Worm (Caenorhabditis elegans) whole organism, L2 larva: ENCODE data around the gene glb-29.

Source experiments
- C34F6.9 ChIP-seq: fragments of 150-350 bp; optimal IDR thresholded peaks from 2 replicates; lab custom pipeline; 2014; ENCODE audit warnings: missing biosample characterization, missing genetic modification characterization
- Y55F3AM.14 ChIP-seq: fragments of 200-800 bp; sonication (Bioruptor generic); optimal IDR thresholded peaks from 2 replicates; lab custom pipeline; 2018; ENCODE audit warnings: mild to moderate bottlenecking, missing genetic modification characterization, missing compliant biosample characterization
- ZK546.5 ChIP-seq: sonication (generic microtip); optimal IDR thresholded peaks from 2 replicates; lab custom pipeline; 2017; ENCODE audit warnings: missing biosample characterization, missing genetic modification characterization
- alr-1 ChIP-seq: fragments of 150-350 bp; optimal IDR thresholded peaks from 2 replicates; lab custom pipeline; 2014; ENCODE audit warnings: missing biosample characterization, missing genetic modification characterization
- ama-1 ChIP-seq: fragments of 150-350 bp; optimal IDR thresholded peaks from 2 replicates; lab custom pipeline; 2018; ENCODE audit warnings: inconsistent platforms
- ceh-16 ChIP-seq: fragments of 150-350 bp; optimal IDR thresholded peaks from 2 replicates; lab custom pipeline; 2014; ENCODE audit warnings: missing biosample characterization, missing genetic modification characterization
- ceh-82 ChIP-seq: fragments of 150-350 bp; optimal IDR thresholded peaks from 2 replicates; lab custom pipeline; 2014; ENCODE audit warnings: missing biosample characterization, missing genetic modification characterization
- crh-2 ChIP-seq: sonication (generic microtip); optimal IDR thresholded peaks from 2 replicates; lab custom pipeline; 2017; ENCODE audit warnings: missing biosample characterization, missing genetic modification characterization
- egl-27 ChIP-seq: sonication (generic microtip); optimal IDR thresholded peaks from 3 replicates; lab custom pipeline; 2017; ENCODE audit warnings: missing biosample characterization, missing genetic modification reagents, missing genetic modification characterization
- elt-1 ChIP-seq: fragments of 150-350 bp; optimal IDR thresholded peaks from 2 replicates; lab custom pipeline; 2014; ENCODE audit warnings: missing biosample characterization, missing genetic modification characterization
- elt-3 ChIP-seq: sonication (generic microtip); optimal IDR thresholded peaks from 2 replicates; lab custom pipeline; 2017; ENCODE audit warnings: missing biosample characterization, missing genetic modification characterization
- fos-1 ChIP-seq: fragments of 150-350 bp; optimal IDR thresholded peaks from 2 replicates; lab custom pipeline; 2014; ENCODE audit warnings: missing biosample characterization, missing genetic modification characterization
- gmeb-1 ChIP-seq: fragments of 150-350 bp; optimal IDR thresholded peaks from 2 replicates; lab custom pipeline; 2014; ENCODE audit warnings: missing biosample characterization, missing genetic modification characterization
- lin-13 ChIP-seq: fragments of 150-350 bp; optimal IDR thresholded peaks from 2 replicates; lab custom pipeline; 2014; ENCODE audit warnings: missing biosample characterization, missing genetic modification reagents, missing genetic modification characterization
- lsy-2 ChIP-seq, 2 experiments: fragments of 150-350 bp in 1 of 2; sonication (generic microtip) in 1 of 2; optimal IDR thresholded peaks; 2 replicates each; lab custom pipeline; 2014 to 2017; ENCODE audit warnings: missing biosample characterization in 2 of 2, missing genetic modification characterization in 2 of 2
- mab-5 ChIP-seq: fragments of 150-350 bp; optimal IDR thresholded peaks from 2 replicates; lab custom pipeline; 2014; ENCODE audit warnings: missing biosample characterization, missing genetic modification characterization
- mbf-1 ChIP-seq: sonication (generic microtip); optimal IDR thresholded peaks from 2 replicates; lab custom pipeline; 2017; ENCODE audit warnings: missing biosample characterization, missing genetic modification characterization
- mdl-1 ChIP-seq, 2 experiments: fragments of 150-350 bp in 1 of 2; sonication (generic microtip) in 1 of 2; optimal IDR thresholded peaks; 2 replicates each; lab custom pipeline; 2017; ENCODE audit warnings: missing biosample characterization in 2 of 2, missing genetic modification characterization in 2 of 2
- nhr-10 ChIP-seq: sonication (generic microtip); optimal IDR thresholded peaks from 2 replicates; lab custom pipeline; 2017; ENCODE audit warnings: missing biosample characterization, missing genetic modification characterization
- nhr-11 ChIP-seq: fragments of 150-350 bp; optimal IDR thresholded peaks from 2 replicates; lab custom pipeline; 2014; ENCODE audit warnings: missing biosample characterization, missing genetic modification characterization
- nhr-12 ChIP-seq: fragments of 150-350 bp; optimal IDR thresholded peaks from 2 replicates; lab custom pipeline; 2014; ENCODE audit warnings: missing biosample characterization, missing genetic modification characterization
- nhr-129 ChIP-seq: fragments of 150-350 bp; optimal IDR thresholded peaks from 2 replicates; lab custom pipeline; 2014; ENCODE audit warnings: missing biosample characterization, missing genetic modification characterization
- nhr-21 ChIP-seq: fragments of 150-350 bp; optimal IDR thresholded peaks from 2 replicates; lab custom pipeline; 2014; ENCODE audit warnings: missing biosample characterization, missing genetic modification characterization
- nhr-23 ChIP-seq: fragments of 150-350 bp; optimal IDR thresholded peaks from 2 replicates; lab custom pipeline; 2014; ENCODE audit warnings: missing biosample characterization, missing genetic modification reagents, missing genetic modification characterization
- nhr-237 ChIP-seq: fragments of 150-350 bp; optimal IDR thresholded peaks from 2 replicates; lab custom pipeline; 2014; ENCODE audit warnings: missing biosample characterization, missing genetic modification characterization
- nhr-25 ChIP-seq: fragments of 150-350 bp; sonication (generic microtip); optimal IDR thresholded peaks from 3 replicates; lab custom pipeline; 2014; ENCODE audit warnings: missing biosample characterization, missing genetic modification characterization
- nhr-6 ChIP-seq: fragments of 150-350 bp; optimal IDR thresholded peaks from 2 replicates; lab custom pipeline; 2014; ENCODE audit warnings: missing biosample characterization, missing genetic modification characterization
- sem-4 ChIP-seq: fragments of 150-350 bp; optimal IDR thresholded peaks from 2 replicates; lab custom pipeline; 2014; ENCODE audit warnings: missing biosample characterization, missing genetic modification reagents, missing genetic modification characterization
- sma-3 ChIP-seq: sonication (generic microtip); optimal IDR thresholded peaks from 2 replicates; lab custom pipeline; 2016; ENCODE audit warnings: missing genetic modification reagents, missing genetic modification characterization, missing compliant biosample characterization
- sma-9 ChIP-seq, 2 experiments: fragments of 150-350 bp in 1 of 2; sonication (generic microtip) in 1 of 2; optimal IDR thresholded peaks; 2 replicates each; lab custom pipeline; 2014 to 2016; ENCODE audit warnings: missing genetic modification characterization in 2 of 2, mild to moderate bottlenecking in 1 of 2, missing biosample characterization in 1 of 2, missing compliant biosample characterization in 1 of 2, missing genetic modification reagents in 1 of 2, moderate library complexity in 1 of 2
- unc-39 ChIP-seq: fragments of 150-350 bp; optimal IDR thresholded peaks from 2 replicates; lab custom pipeline; 2014; ENCODE audit warnings: missing biosample characterization, missing genetic modification characterization
- unc-55 ChIP-seq: fragments of 150-350 bp; sonication (generic microtip); optimal IDR thresholded peaks from 3 replicates; lab custom pipeline; 2014; ENCODE audit warnings: missing biosample characterization, missing genetic modification reagents, missing genetic modification characterization
- ztf-1 ChIP-seq: fragments of 200-800 bp; sonication (Bioruptor generic); conservative IDR thresholded peaks from 2 replicates; pipeline ENCODE4 v1.3.6; 2022; ENCODE audit warnings: missing genetic modification characterization, missing compliant biosample characterization
- ztf-4 ChIP-seq: fragments of 150-350 bp; optimal IDR thresholded peaks from 2 replicates; lab custom pipeline; 2014; ENCODE audit warnings: missing biosample characterization, missing genetic modification characterization

Gene glb-29

ce11 chrII:12053486-12053885 is 44.6 kb downstream of the glb-29 start (continued):
- TF ChIP-seq unc-39 (tag; lab: Kevin White, UChicago) (no peak), nhr-25 (tag; lab: Kevin White, UChicago) (peak; percentile 15), mdl-1 (tag; optimal IDR thresholded peaks at IDR 0.05; lab: Kevin White, UChicago) (peak in 1 of 2 experiments; percentile 12), ZK546.5 (tag; lab: Kevin White, UChicago) (no peak), elt-3 (no peak), nhr-12 (tag; lab: Kevin White, UChicago) (no peak), nhr-10 (tag; lab: Kevin White, UChicago) (no peak), egl-27 (tag; lab: Kevin White, UChicago) (no peak), elt-1 (tag; lab: Kevin White, UChicago) (no peak), unc-55 (GFP tag; lab: Kevin White, UChicago) (no peak), nhr-237 (tag; lab: Kevin White, UChicago) (no peak), nhr-11 (tag; lab: Kevin White, UChicago) (no peak), ceh-82 (tag; lab: Kevin White, UChicago) (no peak), C34F6.9 (no peak), fos-1 (tag; lab: Kevin White, UChicago) (no peak), ztf-4 (tag; lab: Kevin White, UChicago) (no peak), nhr-23 (tag; lab: Kevin White, UChicago) (no peak), lsy-2 (tag; optimal IDR thresholded peaks at IDR 0.05; lab: Kevin White, UChicago) (no peak)
- TF ChIP-seq, all 48 proteins: peak for 7

DNA sequence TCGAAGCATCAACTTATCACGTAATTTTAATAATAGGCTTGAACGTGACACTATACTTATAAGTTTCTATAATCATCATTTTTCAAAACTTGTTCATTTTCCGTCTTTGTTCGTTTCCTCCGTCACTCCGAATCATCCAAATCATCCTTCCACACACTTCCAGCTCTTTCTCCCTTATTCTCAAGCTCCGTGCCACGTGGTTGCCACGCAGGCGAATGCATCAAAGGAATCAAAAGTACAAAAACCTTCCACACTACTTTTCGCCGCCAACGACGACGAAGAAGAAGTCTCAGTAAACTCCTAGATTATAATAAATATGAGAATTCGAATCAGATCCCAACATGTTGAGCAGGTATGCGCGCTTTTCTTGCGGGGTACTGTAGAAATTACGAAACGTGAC is 45.3 kb downstream of the glb-29 start:
- TF ChIP-seq ceh-16 (no peak), nhr-23 (tag; lab: Kevin White, UChicago) (no peak), mbf-1 (tag; lab: Kevin White, UChicago) (no peak), nhr-10 (tag; lab: Kevin White, UChicago) (no peak), C34F6.9 (no peak), ama-1 (peak; percentile 76), fos-1 (tag; lab: Kevin White, UChicago) (no peak)

DNA sequence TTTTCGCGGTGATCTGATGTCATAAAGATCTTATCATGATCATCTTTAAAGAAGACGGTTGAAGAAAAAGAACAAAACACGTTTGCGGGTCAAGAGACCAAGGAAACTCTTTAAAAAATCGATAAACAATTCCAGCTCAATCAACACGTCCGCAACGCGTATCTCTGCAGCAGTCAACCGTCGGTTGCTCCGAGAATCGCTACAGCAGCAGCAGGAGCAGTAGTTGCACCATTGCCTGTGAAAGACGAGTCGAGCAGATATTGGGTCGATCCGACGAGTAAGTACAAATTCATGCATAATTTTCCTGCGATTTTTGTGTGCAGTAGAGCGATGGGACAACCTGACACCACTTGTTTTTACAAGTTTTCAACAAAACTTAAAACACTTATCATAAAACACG is 45.7 kb downstream of the glb-29 start:
- TF ChIP-seq nhr-25 (tag; lab: Kevin White, UChicago): peak; percentile 14
- no peak for TF ChIP-seq nhr-6 (tag; lab: Kevin White, UChicago)
- TF ChIP-seq elt-1 (tag; lab: Kevin White, UChicago): no peak
- peak; percentile 50 for TF ChIP-seq ama-1

DNA sequence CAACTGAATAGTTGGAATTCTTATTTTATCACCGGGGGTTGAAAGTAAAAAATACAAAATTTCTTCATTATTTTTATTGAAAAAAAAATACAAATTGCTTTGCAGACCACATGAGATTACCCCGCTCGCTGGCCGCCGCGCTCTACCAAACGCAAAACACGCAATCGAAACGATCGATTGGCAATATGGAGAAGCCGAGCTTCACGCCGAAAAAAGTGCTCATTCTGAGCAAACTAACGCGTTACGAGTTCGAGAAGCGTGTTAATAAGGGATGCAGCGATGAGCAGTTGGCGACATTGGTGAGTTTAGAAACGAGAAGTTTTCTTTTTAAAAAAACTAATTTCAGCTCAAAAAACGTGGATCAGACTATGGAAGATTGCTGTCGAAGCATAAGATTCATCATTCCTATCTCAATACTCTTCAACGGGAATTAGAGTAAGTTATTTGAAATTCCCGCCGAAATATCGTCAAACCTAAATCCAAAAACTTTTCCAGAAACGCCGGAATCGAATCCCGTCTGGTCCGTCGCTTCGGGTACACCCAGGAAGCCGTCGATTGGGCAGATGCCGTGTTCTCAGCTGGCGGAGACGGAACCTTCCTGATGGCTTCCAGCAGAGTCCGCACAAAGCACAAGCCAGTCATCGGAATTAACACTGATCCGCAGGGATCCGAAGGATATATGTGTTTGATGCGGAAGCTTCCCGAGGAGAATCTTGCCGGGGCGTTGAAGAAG is 46.7 kb downstream of the glb-29 start:
- TF ChIP-seq mbf-1 (tag; lab: Kevin White, UChicago): no peak
- no peak for TF ChIP-seq gmeb-1 (tag; lab: Kevin White, UChicago)
- no peak for TF ChIP-seq nhr-6 (tag; lab: Kevin White, UChicago)
- peak; percentile 5 for TF ChIP-seq lin-13 (GFP tag; lab: Kevin White, UChicago)
- TF ChIP-seq crh-2 (tag; lab: Kevin White, UChicago): no peak
- TF ChIP-seq alr-1 (tag; lab: Kevin White, UChicago): no peak
- no peak for TF ChIP-seq nhr-129 (tag; lab: Kevin White, UChicago)
- TF ChIP-seq, all 48 proteins: peak for 1

DNA sequence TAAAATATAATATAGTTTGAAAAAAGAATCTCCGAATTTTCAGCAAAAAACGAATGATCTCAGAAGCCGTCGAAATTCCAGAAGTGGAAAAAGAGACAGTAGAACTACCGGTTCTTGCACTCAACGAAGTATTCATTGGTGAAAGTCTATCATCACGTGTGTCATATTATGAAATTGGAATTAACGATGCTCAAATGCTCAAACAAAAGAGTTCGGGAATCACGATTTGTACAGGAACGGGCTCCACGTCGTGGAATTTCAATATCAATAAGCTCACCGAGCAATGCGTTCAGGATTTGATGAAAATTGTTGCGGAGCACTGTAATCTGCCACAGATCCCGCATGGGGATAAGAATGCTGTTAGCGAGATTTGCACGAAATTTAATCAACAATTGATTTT is 49.4 kb downstream of the glb-29 start:
- TF ChIP-seq ztf-1 (GFP tag; lab: Robert Waterston, UW): no peak
- peak; percentile 34 for TF ChIP-seq ama-1
- TF ChIP-seq sma-3 (GFP tag; lab: Kevin White, UChicago): peak; percentile 18
- TF ChIP-seq sma-9 (GFP tag; optimal IDR thresholded peaks at IDR 0.05; lab: Kevin White, UChicago): no peak
- TF ChIP-seq sma-9 (tag; optimal IDR thresholded peaks at IDR 0.05; lab: Kevin White, UChicago): no peak
- no peak for TF ChIP-seq Y55F3AM.14

DNA sequence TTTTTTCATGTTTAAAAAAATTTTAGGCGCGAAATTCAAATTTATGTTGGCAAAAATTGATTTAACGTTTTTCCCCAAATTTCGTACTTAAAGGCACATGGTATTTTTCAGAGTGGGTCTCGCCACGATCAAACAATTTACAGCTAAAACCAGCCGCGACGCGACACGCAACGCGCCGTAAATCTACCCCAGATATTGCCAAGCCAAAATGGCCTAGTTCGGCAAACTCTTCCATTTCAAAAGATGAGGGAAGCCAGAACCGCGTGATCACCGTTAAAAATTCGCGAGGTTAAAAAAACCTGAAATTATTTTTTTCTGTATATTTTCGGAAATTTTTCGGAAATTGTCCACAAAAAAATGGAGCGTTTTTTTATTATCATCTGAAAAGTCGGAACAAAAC is 51.0 kb downstream of the glb-29 start:
- no peak for TF ChIP-seq ceh-82 (tag; lab: Kevin White, UChicago)
- no peak for TF ChIP-seq nhr-11 (tag; lab: Kevin White, UChicago)
- no peak for TF ChIP-seq elt-1 (tag; lab: Kevin White, UChicago)
- TF ChIP-seq nhr-25 (tag; lab: Kevin White, UChicago): peak; percentile 56
- TF ChIP-seq ztf-4 (tag; lab: Kevin White, UChicago): no peak
- no peak for TF ChIP-seq Y55F3AM.14
- no peak for TF ChIP-seq mab-5 (tag; lab: Kevin White, UChicago)
- no peak for TF ChIP-seq sem-4 (tag; lab: Kevin White, UChicago)
- TF ChIP-seq nhr-21 (tag; lab: Kevin White, UChicago): peak; percentile 6
